Worm (Caenorhabditis elegans) whole organism, early embryonic: Measurements from ENCODE around the gene EEED8.14.
A peak's percentile ranks its signal among the peaks of the same experiment; 100 is the strongest.

Experiments
- B0310.2 ChIP-seq: sonication (generic microtip); optimal IDR thresholded peaks from 2 replicates; lab custom pipeline; 2016; ENCODE audit warnings: mild to moderate bottlenecking, missing genetic modification characterization, missing compliant biosample characterization
- F13C5.2 ChIP-seq: sonication (generic microtip); optimal IDR thresholded peaks from 2 replicates; lab custom pipeline; 2017; ENCODE audit warnings: mild to moderate bottlenecking, missing genetic modification characterization, inconsistent platforms, missing compliant biosample characterization
- aly-1 ChIP-seq: sonication (generic microtip); optimal IDR thresholded peaks from 2 replicates; lab custom pipeline; 2016; ENCODE audit warnings: missing genetic modification characterization, missing compliant biosample characterization
- ama-1 ChIP-seq: fragments of 150-350 bp; optimal IDR thresholded peaks from 2 replicates; lab custom pipeline; 2014
- ceh-13 ChIP-seq: fragments of 200-800 bp; sonication (Bioruptor generic); optimal IDR thresholded peaks from 2 replicates; lab custom pipeline; 2018; ENCODE audit warnings: mild to moderate bottlenecking, missing genetic modification characterization, missing compliant biosample characterization
- ceh-36 ChIP-seq: sonication (generic microtip); optimal IDR thresholded peaks from 2 replicates; lab custom pipeline; 2016; ENCODE audit warnings: missing genetic modification characterization, inconsistent platforms, missing compliant biosample characterization
- ets-7 ChIP-seq: sonication (generic microtip); optimal IDR thresholded peaks from 2 replicates; lab custom pipeline; 2016; ENCODE audit warnings: missing genotype, missing genetic modification characterization, missing compliant biosample characterization
- flt-1 ChIP-seq: fragments of 200-800 bp; sonication (Bioruptor generic); IDR thresholded peaks from 2 replicates; pipeline ENCODE4 v1.3.6; 2022; ENCODE audit warnings: missing genetic modification characterization, missing compliant biosample characterization
- hmbx-1 ChIP-seq: sonication (generic microtip); optimal IDR thresholded peaks from 2 replicates; lab custom pipeline; 2016; ENCODE audit warnings: mild to moderate bottlenecking, missing genetic modification characterization, missing compliant biosample characterization
- hmg-4 ChIP-seq: fragments of 200-800 bp; sonication (Bioruptor generic); optimal IDR thresholded peaks from 2 replicates; lab custom pipeline; 2018; ENCODE audit warnings: mild to moderate bottlenecking, missing genetic modification characterization, missing compliant biosample characterization
- hnd-1 ChIP-seq: sonication (generic microtip); optimal IDR thresholded peaks from 2 replicates; lab custom pipeline; 2016; ENCODE audit warnings: missing genetic modification characterization, missing compliant biosample characterization
- pes-1 ChIP-seq: fragments of 200-800 bp; sonication (Bioruptor generic); IDR thresholded peaks from 2 replicates; pipeline ENCODE4 v1.3.6; 2022; ENCODE audit warnings: missing genetic modification reagents, missing genetic modification characterization, missing compliant biosample characterization
- scrt-1 ChIP-seq: fragments of 200-800 bp; sonication (Bioruptor generic); IDR thresholded peaks from 2 replicates; pipeline ENCODE4 v1.3.6; 2022; ENCODE audit warnings: missing genetic modification characterization, missing compliant biosample characterization
- sea-1 ChIP-seq: fragments of 200-800 bp; sonication (Bioruptor generic); conservative IDR thresholded peaks from 2 replicates; pipeline ENCODE4 v1.3.6; 2022; ENCODE audit warnings: missing genetic modification characterization, missing compliant biosample characterization
- tbx-11 ChIP-seq: fragments of 200-800 bp; sonication (Bioruptor generic); IDR thresholded peaks from 2 replicates; pipeline ENCODE4 v1.3.6; 2022; ENCODE audit warnings: missing genetic modification characterization, missing compliant biosample characterization
- tbx-37 ChIP-seq: fragments of 200-800 bp; sonication (Bioruptor generic); conservative IDR thresholded peaks from 2 replicates; pipeline ENCODE4 v1.3.6; 2022; ENCODE audit warnings: missing genetic modification reagents, missing genetic modification characterization, missing compliant biosample characterization
- tra-4 ChIP-seq: sonication (generic microtip); optimal IDR thresholded peaks from 2 replicates; lab custom pipeline; 2017; ENCODE audit warnings: missing genetic modification characterization, missing compliant biosample characterization

EEED8.14 gene

ce11 chrII:5417905-5418304, 4.1 kb upstream of the EEED8.14 start:
- TF ChIP-seq ceh-36 = no peak
- TF ChIP-seq flt-1 (GFP tag; lab: Robert Waterston, UW) = no peak
- no peak for TF ChIP-seq aly-1 (tag; lab: Kevin White, UChicago)
- TF ChIP-seq tra-4 (tag; lab: Kevin White, UChicago) = no peak
- TF ChIP-seq ceh-13 = no peak
- no peak for TF ChIP-seq ets-7 (tag; lab: Kevin White, UChicago)
- no peak for TF ChIP-seq F13C5.2 (tag; lab: Kevin White, UChicago)
- TF ChIP-seq scrt-1 (GFP tag; lab: Robert Waterston, UW) = no peak
- TF ChIP-seq tbx-37 (GFP tag; lab: Robert Waterston, UW) = no peak
- TF ChIP-seq sea-1 (GFP tag; lab: Robert Waterston, UW) = no peak
- TF ChIP-seq pes-1 (GFP tag; lab: Robert Waterston, UW) = no peak
- no peak for TF ChIP-seq hmg-4 (GFP tag; lab: Kevin White, UChicago)
- TF ChIP-seq tbx-11 (GFP tag; lab: Robert Waterston, UW) = no peak
- no peak for TF ChIP-seq B0310.2 (tag; lab: Kevin White, UChicago)
- TF ChIP-seq hmbx-1 (tag; lab: Kevin White, UChicago) = no peak
- TF ChIP-seq ama-1 (lab: Kevin White, UChicago) = no peak
- no peak for TF ChIP-seq hnd-1 (tag; lab: Kevin White, UChicago)

ce11 chrII:5416204-5416764, 2.4 kb upstream of the EEED8.14 start, which contains the start of gene EEED8.2:
Gene EEED8.2 (plus strand): TSS chrII:5416714.
- TF ChIP-seq hmg-4 (GFP tag; lab: Kevin White, UChicago) (no peak), aly-1 (tag; lab: Kevin White, UChicago) (no peak), tbx-37 (GFP tag; lab: Robert Waterston, UW) (no peak), ama-1 (lab: Kevin White, UChicago) (no peak)

DNA sequence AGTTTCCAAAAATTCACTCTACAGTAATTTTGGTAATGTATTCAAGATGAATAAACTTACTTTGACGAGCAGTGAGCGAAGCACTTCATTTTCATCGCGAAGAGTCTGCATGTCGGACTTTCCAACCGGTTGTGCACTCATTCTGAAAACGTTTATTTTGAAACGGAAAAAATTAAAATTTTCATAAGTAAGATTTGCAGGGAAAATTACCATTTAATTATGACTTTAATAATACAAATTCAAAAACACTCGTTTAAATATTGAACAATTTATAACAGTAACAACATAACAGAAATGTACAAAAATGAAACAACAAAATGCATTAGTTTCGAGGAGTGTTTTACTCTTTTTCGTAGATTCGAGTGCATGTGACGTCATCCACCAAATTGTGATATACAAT, 1.4 kb downstream of the EEED8.14 start, which contains the start of the genes EEED8.13 and EEED8.18:
TSS of gene EEED8.13 (minus strand) at position 101 of the 400 bp plus-strand sequence.
TSS of gene EEED8.18 (minus strand) at position 144 of the 400 bp plus-strand sequence.
- TF ChIP-seq F13C5.2 (tag; lab: Kevin White, UChicago) = no peak
- TF ChIP-seq hnd-1 (tag; lab: Kevin White, UChicago) = no peak
- no peak for TF ChIP-seq ets-7 (tag; lab: Kevin White, UChicago)
- TF ChIP-seq ceh-36 = no peak
- no peak for TF ChIP-seq scrt-1 (GFP tag; lab: Robert Waterston, UW)
- TF ChIP-seq B0310.2 (tag; lab: Kevin White, UChicago) = no peak
- no peak for TF ChIP-seq tbx-11 (GFP tag; lab: Robert Waterston, UW)
- TF ChIP-seq ceh-13 = no peak
- TF ChIP-seq hmbx-1 (tag; lab: Kevin White, UChicago) = no peak
- no peak for TF ChIP-seq tbx-37 (GFP tag; lab: Robert Waterston, UW)
- no peak for TF ChIP-seq hmg-4 (GFP tag; lab: Kevin White, UChicago)
- no peak for TF ChIP-seq aly-1 (tag; lab: Kevin White, UChicago)

DNA sequence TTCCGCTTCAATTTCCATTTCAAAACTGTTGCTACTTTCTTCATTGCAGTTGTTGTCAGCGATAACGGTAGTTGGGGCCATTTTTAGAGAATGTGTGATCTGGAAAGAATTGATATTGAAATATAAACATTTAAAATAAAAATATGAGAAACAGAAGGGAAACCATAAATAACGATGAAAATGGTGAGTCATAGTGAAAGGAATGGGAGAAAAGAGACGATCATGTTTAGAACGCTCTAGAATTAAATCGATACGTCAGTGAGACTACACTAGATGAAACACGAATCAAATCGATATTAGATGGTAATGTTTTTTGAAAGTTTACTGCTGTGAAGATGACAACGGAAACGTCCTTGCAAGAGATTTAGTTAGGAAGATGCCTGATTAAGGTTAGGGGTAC, 4.9 kb downstream of the EEED8.14 start, which contains the start of the genes EEED8.12 and EEED8.4:
TSS of gene EEED8.12 (minus strand) at position 101 of the 400 bp plus-strand sequence.
TSS of gene EEED8.4 (plus strand) at position 396 of the 400 bp plus-strand sequence.
- no peak for TF ChIP-seq ceh-36
- TF ChIP-seq ets-7 (tag; lab: Kevin White, UChicago) = no peak
- no peak for TF ChIP-seq hnd-1 (tag; lab: Kevin White, UChicago)
- TF ChIP-seq pes-1 (GFP tag; lab: Robert Waterston, UW) = no peak
- no peak for TF ChIP-seq ceh-13
- TF ChIP-seq hmbx-1 (tag; lab: Kevin White, UChicago) = no peak
- TF ChIP-seq scrt-1 (GFP tag; lab: Robert Waterston, UW) = no peak
- TF ChIP-seq flt-1 (GFP tag; lab: Robert Waterston, UW) = no peak
- TF ChIP-seq ama-1 (lab: Kevin White, UChicago) = no peak
- no peak for TF ChIP-seq tra-4 (tag; lab: Kevin White, UChicago)
- no peak for TF ChIP-seq tbx-11 (GFP tag; lab: Robert Waterston, UW)
- no peak for TF ChIP-seq F13C5.2 (tag; lab: Kevin White, UChicago)

ce11 chrII:5407548-5407947, 6.3 kb downstream of the EEED8.14 start, which contains the start of gene clec-141:
Gene clec-141 (minus strand): TSS chrII:5407648.
- no peak for TF ChIP-seq F13C5.2 (tag; lab: Kevin White, UChicago)
- no peak for TF ChIP-seq hmg-4 (GFP tag; lab: Kevin White, UChicago)
- TF ChIP-seq ceh-36 = no peak

DNA sequence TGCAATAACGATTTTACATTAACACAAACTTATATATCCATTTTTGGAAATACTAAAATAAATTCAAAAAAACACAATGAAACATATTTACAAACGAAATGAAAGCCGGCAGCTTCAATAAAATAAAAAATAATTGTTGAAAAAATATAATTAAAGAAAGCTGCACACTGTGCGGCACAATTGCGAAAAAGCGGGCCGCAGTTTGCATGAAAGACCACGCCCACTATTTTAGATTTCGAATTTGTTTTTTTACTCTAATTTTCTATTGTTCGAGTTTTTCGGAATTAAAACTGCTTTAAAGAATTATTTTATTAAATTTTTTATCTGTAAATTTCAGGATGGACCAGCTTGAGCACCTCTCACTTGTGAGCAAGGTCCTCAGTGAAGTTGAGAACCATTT, 14.7 kb downstream of the EEED8.14 start, which contains the start of gene mog-5:
TSS of gene mog-5 (plus strand) at position 338 of the 400 bp plus-strand sequence.
- TF ChIP-seq tbx-37 (GFP tag; lab: Robert Waterston, UW) = no peak
- TF ChIP-seq scrt-1 (GFP tag; lab: Robert Waterston, UW) = 0 out of 2 replicates have a peak, but pooled peaks have one; percentile 46
- TF ChIP-seq ceh-36 = no peak
- peak; percentile 83 for TF ChIP-seq F13C5.2 (tag; lab: Kevin White, UChicago)
- TF ChIP-seq flt-1 (GFP tag; lab: Robert Waterston, UW) = peak; percentile 65
- no peak for TF ChIP-seq aly-1 (tag; lab: Kevin White, UChicago)
- no peak for TF ChIP-seq B0310.2 (tag; lab: Kevin White, UChicago)
- TF ChIP-seq hnd-1 (tag; lab: Kevin White, UChicago) = no peak
- no peak for TF ChIP-seq ets-7 (tag; lab: Kevin White, UChicago)
- TF ChIP-seq tbx-11 (GFP tag; lab: Robert Waterston, UW) = peak; percentile 65; the same call in 1 of the 2 replicates
- TF ChIP-seq pes-1 (GFP tag; lab: Robert Waterston, UW) = no peak; the same call in 1 of the 2 replicates
- TF ChIP-seq ama-1 (lab: Kevin White, UChicago) = no peak
- no peak for TF ChIP-seq hmg-4 (GFP tag; lab: Kevin White, UChicago)
- no peak for TF ChIP-seq tra-4 (tag; lab: Kevin White, UChicago)
- TF ChIP-seq sea-1 (GFP tag; lab: Robert Waterston, UW) = 0 out of 2 replicates have a peak, but pooled peaks have one; percentile 55
- TF ChIP-seq ceh-13 = peak; percentile 9
- no peak for TF ChIP-seq hmbx-1 (tag; lab: Kevin White, UChicago)
